Comparison of ENCODE assay signal across 1 fruit fly cellular context in the genomic region with DNA sequence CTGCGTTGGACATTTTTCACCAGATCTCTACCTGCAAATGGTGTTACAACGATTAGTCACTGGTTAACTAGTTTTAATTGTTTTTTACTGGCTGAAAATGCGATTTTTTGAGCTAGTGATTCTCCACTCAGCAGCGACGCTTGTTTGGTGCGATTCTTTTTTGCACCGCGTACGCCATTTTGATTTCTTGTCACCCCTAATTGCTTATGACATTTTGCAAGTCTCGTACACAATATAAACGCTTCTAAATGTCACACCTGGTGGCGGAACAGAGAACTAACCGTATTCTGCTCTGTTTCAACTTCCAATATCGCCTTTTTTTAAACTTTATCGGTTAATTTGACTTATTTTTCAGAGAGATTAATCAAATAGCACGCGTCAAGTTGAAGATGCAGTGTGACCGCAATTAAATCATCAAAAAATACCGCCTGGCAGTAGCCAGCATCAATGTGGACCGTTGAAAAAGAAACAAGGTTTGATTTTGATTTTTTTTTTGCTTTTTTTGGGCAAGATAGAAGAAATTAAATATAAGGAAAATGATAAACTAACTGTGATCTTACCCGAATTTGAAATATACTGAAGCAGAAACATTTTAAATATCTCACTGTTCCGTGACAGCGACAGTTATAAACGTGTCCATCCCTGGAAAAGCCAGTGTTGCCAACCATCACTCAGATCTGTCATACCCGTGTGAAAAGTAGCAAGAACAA.
TF ChIP-seq lines count a peak whose summit lies in the region.

A gene (plus strand): TSS at position 430 of the 710 bp plus-strand sequence.
A gene (minus strand): TSS at position 491 of the 710 bp plus-strand sequence.

TF ChIP-seq in whole organism, embryonic, 481 proteins besides CTCF, POLR2A, EP300 and RAD21 (continued from another document and continues in another):
- TF ChIP-seq CG18764 (GFP tag; optimal IDR thresholded peaks at IDR 0.05; lab: Kevin White, UChicago) (peak; percentile 59), gem (tag; optimal IDR thresholded peaks at IDR 0.05; lab: Kevin White, UChicago) (peak; percentile 85), vvl (GFP tag; IDR thresholded peaks at IDR 0.05; lab: Robert Waterston, UW) (peak; percentile 89), tx (GFP tag; optimal IDR thresholded peaks at IDR 0.05; lab: Kevin White, UChicago) (peak; percentile 57), CG17802 (tag; optimal IDR thresholded peaks at IDR 0.05; lab: Kevin White, UChicago) (peak; percentile 32), rib (GFP tag; IDR thresholded peaks at IDR 0.05; lab: Robert Waterston, UW) (peak; percentile 45; the same call in 1 of the 2 replicates), abd-A (tag; optimal IDR thresholded peaks at IDR 0.05; lab: Kevin White, UChicago) (peak; percentile 79), onecut (GFP tag; IDR thresholded peaks at IDR 0.05; lab: Robert Waterston, UW) (peak; percentile 41; the same call in 1 of the 2 replicates), D19B (GFP tag; optimal IDR thresholded peaks at IDR 0.05; lab: Kevin White, UChicago) (peak; percentile 31), gsb-n (tag; optimal IDR thresholded peaks at IDR 0.05; lab: Kevin White, UChicago) (peak; percentile 66), CG7928 (GFP tag; optimal IDR thresholded peaks at IDR 0.05; lab: Kevin White, UChicago) (peak; percentile 97), fd64A (GFP tag; optimal IDR thresholded peaks at IDR 0.05; lab: Kevin White, UChicago) (no peak), lov (optimal IDR thresholded peaks at IDR 0.05; lab: Kevin White, UChicago) (no peak), lov (GFP tag; IDR thresholded peaks at IDR 0.05; lab: Robert Waterston, UW) (peak; percentile 85), ab (GFP tag; optimal IDR thresholded peaks at IDR 0.05; lab: Kevin White, UChicago) (peak; percentile 17), CG1603 (tag; optimal IDR thresholded peaks at IDR 0.05; lab: Kevin White, UChicago) (peak; percentile 86), dati (GFP tag; IDR thresholded peaks at IDR 0.05; lab: Robert Waterston, UW) (peak; percentile 35; the same call in 1 of the 2 replicates), Sin3A (optimal IDR thresholded peaks at IDR 0.05; lab: Kevin White, UChicago) (peak; percentile 92), CG9215 (GFP tag; IDR thresholded peaks at IDR 0.05; lab: Robert Waterston, UW) (peak; percentile 76), CG15601 (tag; optimal IDR thresholded peaks at IDR 0.05; lab: Kevin White, UChicago) (peak; percentile 76), cad (GFP tag; optimal IDR thresholded peaks at IDR 0.05; lab: Kevin White, UChicago) (no peak), klu (GFP tag; IDR thresholded peaks at IDR 0.05; lab: Robert Waterston, UW) (peak; percentile 67), CG2116 (GFP tag; optimal IDR thresholded peaks at IDR 0.05; lab: Kevin White, UChicago) (peak; percentile 80), zf30C (GFP tag; optimal IDR thresholded peaks at IDR 0.05; lab: Kevin White, UChicago) (no peak), CG6175 (GFP tag; IDR thresholded peaks at IDR 0.05; lab: Robert Waterston, UW) (no peak), tin (GFP tag; optimal IDR thresholded peaks at IDR 0.05; lab: Kevin White, UChicago) (peak; percentile 87), fu2 (GFP tag; optimal IDR thresholded peaks at IDR 0.05; lab: Kevin White, UChicago) (peak; percentile 84), CG12236 (GFP tag; optimal IDR thresholded peaks at IDR 0.05; lab: Kevin White, UChicago) (peak; percentile 80), CG1832 (GFP tag; optimal IDR thresholded peaks at IDR 0.05; lab: Kevin White, UChicago) (no peak), eve (GFP tag; optimal IDR thresholded peaks at IDR 0.05; lab: Kevin White, UChicago) (no peak), CG6765 (GFP tag; optimal IDR thresholded peaks at IDR 0.05; lab: Kevin White, UChicago) (no peak), CG10431 (GFP tag; optimal IDR thresholded peaks at IDR 0.05; lab: Kevin White, UChicago) (peak; percentile 44), disco-r (GFP tag; optimal IDR thresholded peaks at IDR 0.05; lab: Kevin White, UChicago) (peak; percentile 83), CG16813 (GFP tag; IDR thresholded peaks at IDR 0.05; lab: Robert Waterston, UW; ENCODE audit: partially characterized antibody) (0 out of 3 replicates have a peak, but pooled peaks have one; percentile 12), CG10979 (tag; optimal IDR thresholded peaks at IDR 0.05; lab: Kevin White, UChicago) (peak; percentile 56), CG18619 (GFP tag; optimal IDR thresholded peaks at IDR 0.05; lab: Kevin White, UChicago) (peak; percentile 64), caup (GFP tag; optimal IDR thresholded peaks at IDR 0.05; lab: Kevin White, UChicago; ENCODE audit: severe bottlenecking) (peak; percentile 71), fd96Cb (tag; optimal IDR thresholded peaks at IDR 0.05; lab: Kevin White, UChicago) (peak; percentile 52), nom (GFP tag; optimal IDR thresholded peaks at IDR 0.05; lab: Kevin White, UChicago) (peak; percentile 2), CG3065 (GFP tag; optimal IDR thresholded peaks at IDR 0.05; lab: Kevin White, UChicago) (peak; percentile 54), ems (GFP tag; optimal IDR thresholded peaks at IDR 0.05; lab: Kevin White, UChicago) (peak; percentile 84), grn (GFP tag; optimal IDR thresholded peaks at IDR 0.05; lab: Kevin White, UChicago) (peak; percentile 64), CG14050 (GFP tag; IDR thresholded peaks at IDR 0.05; lab: Robert Waterston, UW) (peak; percentile 73), Bgb (GFP tag; IDR thresholded peaks at IDR 0.05; lab: Robert Waterston, UW; ENCODE audit: partially characterized antibody) (no peak), CG33557 (GFP tag; optimal IDR thresholded peaks at IDR 0.05; lab: Kevin White, UChicago) (peak; percentile 71), oc (tag; optimal IDR thresholded peaks at IDR 0.05; lab: Kevin White, UChicago) (peak; percentile 59), psq (GFP tag; optimal IDR thresholded peaks at IDR 0.05; lab: Kevin White, UChicago) (peak; percentile 40), Bteb2 (GFP tag; optimal IDR thresholded peaks at IDR 0.05; lab: Kevin White, UChicago) (peak; percentile 85), kah (GFP tag; optimal IDR thresholded peaks at IDR 0.05; lab: Kevin White, UChicago) (peak; percentile 1), CG8478 (optimal IDR thresholded peaks at IDR 0.05; lab: Kevin White, UChicago) (no peak), CG12769 (tag; optimal IDR thresholded peaks at IDR 0.05; lab: Kevin White, UChicago) (peak; percentile 71), CG4404 (GFP tag; IDR thresholded peaks at IDR 0.05; lab: Robert Waterston, UW) (peak; percentile 59), sens-2 (GFP tag; IDR thresholded peaks at IDR 0.05; lab: Robert Waterston, UW) (no peak), CG3407 (GFP tag; optimal IDR thresholded peaks at IDR 0.05; lab: Kevin White, UChicago) (peak; percentile 48), CG6791 (GFP tag; IDR thresholded peaks at IDR 0.05; lab: Robert Waterston, UW; ENCODE audit: partially characterized antibody) (no peak), Doc3 (GFP tag; IDR thresholded peaks at IDR 0.05; lab: Robert Waterston, UW; ENCODE audit: partially characterized antibody) (0 out of 3 replicates have a peak, but pooled peaks have one; percentile 27), lilli (GFP tag; optimal IDR thresholded peaks at IDR 0.05; lab: Kevin White, UChicago) (peak; percentile 91), dimm (GFP tag; IDR thresholded peaks at IDR 0.05; lab: Robert Waterston, UW) (no peak), row (GFP tag; IDR thresholded peaks at IDR 0.05; lab: Robert Waterston, UW) (peak; percentile 93), CG10147 (GFP tag; optimal IDR thresholded peaks at IDR 0.05; lab: Kevin White, UChicago) (peak; percentile 72), her (GFP tag; optimal IDR thresholded peaks at IDR 0.05; lab: Kevin White, UChicago) (peak; percentile 77), trem (tag; optimal IDR thresholded peaks at IDR 0.05; lab: Kevin White, UChicago) (peak; percentile 65), Xbp1 (GFP tag; optimal IDR thresholded peaks at IDR 0.05; lab: Kevin White, UChicago) (peak; percentile 87), luna (GFP tag; optimal IDR thresholded peaks at IDR 0.05; lab: Kevin White, UChicago) (peak; percentile 68), CG30431 (GFP tag; optimal IDR thresholded peaks at IDR 0.05; lab: Kevin White, UChicago) (no peak), CG1529 (GFP tag; optimal IDR thresholded peaks at IDR 0.05; lab: Kevin White, UChicago) (peak; percentile 15), CG11504 (tag; optimal IDR thresholded peaks at IDR 0.05; lab: Kevin White, UChicago) (no peak), zfh2 (GFP tag; optimal IDR thresholded peaks at IDR 0.05; lab: Kevin White, UChicago) (peak; percentile 84), D19A (tag; optimal IDR thresholded peaks at IDR 0.05; lab: Kevin White, UChicago) (no peak), ap (GFP tag; IDR thresholded peaks at IDR 0.05; lab: Robert Waterston, UW) (peak; percentile 70), dmrt99B (tag; optimal IDR thresholded peaks at IDR 0.05; lab: Kevin White, UChicago) (no peak), NC2α (GFP tag; optimal IDR thresholded peaks at IDR 0.05; lab: Kevin White, UChicago) (peak; percentile 54), tio (GFP tag; optimal IDR thresholded peaks at IDR 0.05; lab: Kevin White, UChicago) (no peak), CG4820 (GFP tag; optimal IDR thresholded peaks at IDR 0.05; lab: Kevin White, UChicago) (peak; percentile 71), Neu2 (GFP tag; optimal IDR thresholded peaks at IDR 0.05; lab: Kevin White, UChicago; ENCODE audit: borderline replicate concordance) (peak; percentile 57), CG12155 (GFP tag; optimal IDR thresholded peaks at IDR 0.05; lab: Kevin White, UChicago) (peak; percentile 76), CG30403 (GFP tag; optimal IDR thresholded peaks at IDR 0.05; lab: Kevin White, UChicago) (peak; percentile 89), dm (GFP tag; optimal IDR thresholded peaks at IDR 0.05; lab: Kevin White, UChicago) (peak; percentile 91), Med (GFP tag; lab: Kevin White, UChicago) (peak; percentile 98), Eip74EF (GFP tag; optimal IDR thresholded peaks at IDR 0.05; lab: Kevin White, UChicago) (peak in 1 of 2 experiments; percentile 6), Ravus (GFP tag; IDR thresholded peaks at IDR 0.05; lab: Robert Waterston, UW) (no peak), CG11093 (GFP tag; IDR thresholded peaks at IDR 0.05; lab: Robert Waterston, UW) (0 out of 3 replicates have a peak, but pooled peaks have one; percentile 39), Six4 (GFP tag; optimal IDR thresholded peaks at IDR 0.05; lab: Kevin White, UChicago) (peak; percentile 64), CG2875 (GFP tag; optimal IDR thresholded peaks at IDR 0.05; lab: Kevin White, UChicago) (no peak), tap (tag; optimal IDR thresholded peaks at IDR 0.05; lab: Kevin White, UChicago) (peak; percentile 33), BtbVII (GFP tag; optimal IDR thresholded peaks at IDR 0.05; lab: Kevin White, UChicago) (no peak), ci (GFP tag; IDR thresholded peaks at IDR 0.05; lab: Robert Waterston, UW) (peak; percentile 85), Hey (tag; optimal IDR thresholded peaks at IDR 0.05; lab: Kevin White, UChicago) (no peak), CG8089 (GFP tag; optimal IDR thresholded peaks at IDR 0.05; lab: Kevin White, UChicago) (peak; percentile 64), CG10209 (GFP tag; optimal IDR thresholded peaks at IDR 0.05; lab: Kevin White, UChicago) (peak; percentile 65), cwo (GFP tag; optimal IDR thresholded peaks at IDR 0.05; lab: Kevin White, UChicago) (peak; percentile 32), CG10366 (GFP tag; IDR thresholded peaks at IDR 0.05; lab: Robert Waterston, UW) (peak; percentile 79), chinmo (GFP tag; IDR thresholded peaks at IDR 0.05; lab: Robert Waterston, UW; ENCODE audit: partially characterized antibody) (0 out of 4 replicates have a peak, but pooled peaks have one; percentile 33), NC2β (GFP tag; optimal IDR thresholded peaks at IDR 0.05; lab: Kevin White, UChicago) (peak; percentile 90), croc (GFP tag; conservative IDR thresholded peaks at IDR 0.05; lab: Robert Waterston, UW) (peak; percentile 63), zfh1 (GFP tag; IDR thresholded peaks at IDR 0.05; lab: Robert Waterston, UW) (peak; percentile 81), Nf-YC (tag; optimal IDR thresholded peaks at IDR 0.05; lab: Kevin White, UChicago) (peak; percentile 55), CG17186 (GFP tag; optimal IDR thresholded peaks at IDR 0.05; lab: Kevin White, UChicago) (peak; percentile 73), NK7.1 (GFP tag; optimal IDR thresholded peaks at IDR 0.05; lab: Kevin White, UChicago) (peak; percentile 38), CG15514 (GFP tag; optimal IDR thresholded peaks at IDR 0.05; lab: Kevin White, UChicago) (peak; percentile 78), ac (GFP tag; optimal IDR thresholded peaks at IDR 0.05; lab: Kevin White, UChicago) (no peak), CG42726 (GFP tag; IDR thresholded peaks at IDR 0.05; lab: Robert Waterston, UW; ENCODE audit: partially characterized antibody) (no peak), sim (GFP tag; IDR thresholded peaks at IDR 0.05; lab: Robert Waterston, UW) (no peak), CG13123 (GFP tag; optimal IDR thresholded peaks at IDR 0.05; lab: Kevin White, UChicago) (peak; percentile 76), CG4617 (GFP tag; optimal IDR thresholded peaks at IDR 0.05; lab: Kevin White, UChicago; ENCODE audit: borderline replicate concordance) (peak; percentile 87), Antp (GFP tag; optimal IDR thresholded peaks at IDR 0.05; lab: Kevin White, UChicago) (peak; percentile 83), CG11695 (GFP tag; IDR thresholded peaks at IDR 0.05; lab: Robert Waterston, UW) (peak; percentile 62; the same call in 2 of the 3 replicates), CG4282 (GFP tag; optimal IDR thresholded peaks at IDR 0.05; lab: Kevin White, UChicago) (peak; percentile 83), ttk (GFP tag; IDR thresholded peaks at IDR 0.05; lab: Robert Waterston, UW) (peak; percentile 61), YL-1 (GFP tag; optimal IDR thresholded peaks at IDR 0.05; lab: Kevin White, UChicago) (peak; percentile 95), CG12744 (GFP tag; optimal IDR thresholded peaks at IDR 0.05; lab: Kevin White, UChicago) (peak; percentile 73), Hsf (GFP tag; optimal IDR thresholded peaks at IDR 0.05; lab: Kevin White, UChicago) (peak; percentile 90), CG12391 (tag; optimal IDR thresholded peaks at IDR 0.05; lab: Kevin White, UChicago) (peak; percentile 88), sc (optimal IDR thresholded peaks at IDR 0.05; lab: Kevin White, UChicago) (no peak), sc (GFP tag; optimal IDR thresholded peaks at IDR 0.05; lab: Kevin White, UChicago) (no peak), Spps (tag; optimal IDR thresholded peaks at IDR 0.05; lab: Kevin White, UChicago) (peak; percentile 48), CG10543 (GFP tag; optimal IDR thresholded peaks at IDR 0.05; lab: Kevin White, UChicago) (peak; percentile 85), Max (GFP tag; optimal IDR thresholded peaks at IDR 0.05; lab: Kevin White, UChicago) (peak; percentile 85), sima (GFP tag; optimal IDR thresholded peaks at IDR 0.05; lab: Kevin White, UChicago) (peak; percentile 38), Ptx1 (GFP tag; IDR thresholded peaks at IDR 0.05; lab: Robert Waterston, UW) (peak; percentile 72)
